Worm (Caenorhabditis elegans): Measurements from ENCODE around the gene lap-1.

DNA sequence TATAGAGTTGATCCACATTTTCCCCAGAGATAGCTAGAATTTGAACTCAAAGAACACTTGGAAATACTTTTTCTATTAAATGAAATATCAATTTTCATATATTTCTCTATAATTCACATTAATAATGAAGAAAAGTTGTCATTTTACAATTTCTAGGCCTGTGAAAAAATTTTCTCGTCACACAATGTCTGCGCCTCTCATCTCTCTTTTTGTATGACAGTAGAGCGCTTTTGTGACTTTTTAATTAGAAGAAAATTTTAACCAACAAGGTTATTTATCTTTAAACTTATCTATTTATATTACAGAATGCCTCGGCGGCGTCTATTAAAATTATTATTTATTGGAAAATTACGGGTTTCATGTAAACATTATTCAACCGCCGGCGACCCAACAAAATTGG, 27.3 kb upstream of the lap-1 start, which contains the start of gene ZK1236.1:
- no peak for TF ChIP-seq lin-13 (tag; optimal IDR thresholded peaks at IDR 0.05)
- TF ChIP-seq mab-5 (tag; optimal IDR thresholded peaks at IDR 0.05): no peak
- no peak for TF ChIP-seq unc-39 (tag; optimal IDR thresholded peaks at IDR 0.05)
- TF ChIP-seq elt-3 (tag; optimal IDR thresholded peaks at IDR 0.05): no peak
- no peak for TF ChIP-seq unc-62 (GFP tag; optimal IDR thresholded peaks at IDR 0.05)
- TF ChIP-seq nhr-237 (tag; optimal IDR thresholded peaks at IDR 0.05): no peak
- TF ChIP-seq hlh-1 (tag; optimal IDR thresholded peaks at IDR 0.05): no peak
- TF ChIP-seq nhr-28 (tag; optimal IDR thresholded peaks at IDR 0.05): no peak

Measured in whole organism, mixed stage, embryonic.